Worm (Caenorhabditis elegans) whole organism, L1 larva: ENCODE measurements around the gene vha-2.

Experiments
- C04F5.9 ChIP-seq: sonication (generic microtip); optimal IDR thresholded peaks from 2 replicates; lab custom pipeline; 2016; ENCODE audit warnings: missing genetic modification characterization, missing compliant biosample characterization
- C16A3.4 ChIP-seq: fragments of 150-350 bp; optimal IDR thresholded peaks from 2 replicates; lab custom pipeline; 2014; ENCODE audit warnings: missing biosample characterization, missing genetic modification characterization
- Y116A8C.19 ChIP-seq: sonication (generic microtip); optimal IDR thresholded peaks from 2 replicates; lab custom pipeline; 2016; ENCODE audit warnings: missing compliant biosample characterization, missing genetic modification characterization, borderline replicate concordance
- aly-2 ChIP-seq: fragments of 150-350 bp; optimal IDR thresholded peaks from 2 replicates; lab custom pipeline; 2014; ENCODE audit warnings: missing biosample characterization, missing genetic modification characterization
- ceh-63 ChIP-seq: fragments of 200-800 bp; sonication (Bioruptor generic); optimal IDR thresholded peaks from 2 replicates; lab custom pipeline; 2018; ENCODE audit warnings: mild to moderate bottlenecking, missing genetic modification characterization, missing compliant biosample characterization
- ceh-8 ChIP-seq: fragments of 200-800 bp; sonication (Bioruptor generic); optimal IDR thresholded peaks from 2 replicates; lab custom pipeline; 2018; ENCODE audit warnings: mild to moderate bottlenecking, missing genetic modification characterization, moderate library complexity, missing compliant biosample characterization
- ceh-82 ChIP-seq, 3 experiments: fragments of 150-350 bp in 1 of 3; sonication (generic microtip) in 2 of 3; optimal IDR thresholded peaks; 2 replicates each; lab custom pipeline; 2014 to 2017; ENCODE audit warnings: missing biosample characterization in 3 of 3, missing genetic modification characterization in 3 of 3
- ceh-88 ChIP-seq: fragments of 200-800 bp; sonication (Bioruptor generic); IDR thresholded peaks from 2 replicates; pipeline ENCODE4 v1.3.6; 2022; ENCODE audit warnings: missing genetic modification characterization, missing compliant biosample characterization
- ceh-90 ChIP-seq: sonication (generic microtip); optimal IDR thresholded peaks from 2 replicates; lab custom pipeline; 2016; ENCODE audit warnings: missing genetic modification characterization, missing compliant biosample characterization
- egl-13 ChIP-seq: sonication (generic microtip); optimal IDR thresholded peaks from 2 replicates; lab custom pipeline; 2016; ENCODE audit warnings: missing genotype, missing genetic modification reagents, missing genetic modification characterization, missing compliant biosample characterization
- egl-27 ChIP-seq, 2 experiments: fragments of 150-350 bp in 1 of 2; sonication (generic microtip); optimal IDR thresholded peaks; 3 replicates each; lab custom pipeline; 2017 to 2018; ENCODE audit warnings: missing biosample characterization in 2 of 2, missing genetic modification characterization in 2 of 2, missing genetic modification reagents in 2 of 2
- elt-2 ChIP-seq: sonication (generic microtip); optimal IDR thresholded peaks from 2 replicates; lab custom pipeline; 2016; ENCODE audit warnings: missing genetic modification characterization, mild to moderate bottlenecking, inconsistent platforms, missing compliant biosample characterization, missing genetic modification reagents
- elt-3 ChIP-seq, 6 experiments: fragments of 150-350 bp in 1 of 6; sonication (generic microtip); optimal IDR thresholded peaks; 2 replicates each; lab custom pipeline; 2017 to 2018; ENCODE audit warnings: missing biosample characterization in 6 of 6, missing genetic modification characterization in 6 of 6, inconsistent platforms in 1 of 6
- fkh-8 ChIP-seq: sonication (generic microtip); optimal IDR thresholded peaks from 2 replicates; lab custom pipeline; 2016; ENCODE audit warnings: mild to moderate bottlenecking, missing genetic modification characterization, missing compliant biosample characterization
- fos-1 ChIP-seq: fragments of 150-350 bp; optimal IDR thresholded peaks from 2 replicates; lab custom pipeline; 2014; ENCODE audit warnings: missing biosample characterization, missing genetic modification characterization
- grh-1 ChIP-seq: fragments of 200-800 bp; sonication (Bioruptor generic); IDR thresholded peaks from 2 replicates; pipeline ENCODE4 v1.3.6; 2022; ENCODE audit warnings: missing genetic modification reagents, missing genetic modification characterization, missing compliant biosample characterization
- hlh-17 ChIP-seq: fragments of 200-800 bp; sonication (Bioruptor generic); optimal IDR thresholded peaks from 2 replicates; lab custom pipeline; 2018; ENCODE audit warnings: missing genetic modification characterization, mild to moderate bottlenecking, missing compliant biosample characterization, moderate library complexity, borderline replicate concordance
- hlh-4 ChIP-seq: sonication (generic microtip); optimal IDR thresholded peaks from 2 replicates; lab custom pipeline; 2016; ENCODE audit warnings: mild to moderate bottlenecking, missing genetic modification characterization, missing compliant biosample characterization
- isw-1 ChIP-seq: fragments of 200-800 bp; sonication (Bioruptor generic); IDR thresholded peaks from 2 replicates; pipeline ENCODE4 v1.3.6; 2022; ENCODE audit warnings: missing genetic modification characterization, missing compliant biosample characterization
- lin-13 ChIP-seq: fragments of 150-350 bp; optimal IDR thresholded peaks from 2 replicates; lab custom pipeline; 2014; ENCODE audit warnings: missing biosample characterization, missing genetic modification reagents, missing genetic modification characterization
- lin-14 ChIP-seq: fragments of 200-800 bp; sonication (Bioruptor generic); optimal IDR thresholded peaks from 2 replicates; lab custom pipeline; 2018; ENCODE audit warnings: mild to moderate bottlenecking, missing genetic modification characterization, moderate library complexity, missing compliant biosample characterization
- lin-15B ChIP-seq: fragments of 150-350 bp; sonication (generic microtip); optimal IDR thresholded peaks from 3 replicates; lab custom pipeline; 2014; ENCODE audit warnings: missing biosample characterization, missing genetic modification characterization
- lin-35 ChIP-seq, 2 experiments: fragments of 150-350 bp; optimal IDR thresholded peaks; 2 replicates each; lab custom pipeline; 2014; ENCODE audit warnings: missing biosample characterization in 2 of 2, missing genetic modification characterization in 2 of 2, missing genetic modification reagents in 2 of 2
- lin-39 ChIP-seq: fragments of 150-350 bp; optimal IDR thresholded peaks from 2 replicates; lab custom pipeline; 2014; ENCODE audit warnings: missing biosample characterization, missing genetic modification reagents, missing genetic modification characterization
- lir-3 ChIP-seq: sonication (generic microtip); optimal IDR thresholded peaks from 2 replicates; lab custom pipeline; 2016; ENCODE audit warnings: mild to moderate bottlenecking, missing genetic modification characterization, moderate library complexity, missing compliant biosample characterization; ENCODE audit not compliant: poor library complexity
- mdl-1 ChIP-seq, 2 experiments: fragments of 150-350 bp; optimal IDR thresholded peaks; 2 replicates each; lab custom pipeline; 2014 to 2017; ENCODE audit warnings: missing biosample characterization in 2 of 2, missing genetic modification characterization in 2 of 2, inconsistent platforms in 1 of 2
- mep-1 ChIP-seq: fragments of 150-350 bp; optimal IDR thresholded peaks from 2 replicates; lab custom pipeline; 2014; ENCODE audit warnings: missing biosample characterization, missing genetic modification characterization
- nhr-11 ChIP-seq: fragments of 150-350 bp; optimal IDR thresholded peaks from 2 replicates; lab custom pipeline; 2014; ENCODE audit warnings: missing biosample characterization, missing genetic modification characterization
- nhr-12 ChIP-seq: sonication (generic microtip); optimal IDR thresholded peaks from 2 replicates; lab custom pipeline; 2017; ENCODE audit warnings: missing biosample characterization, missing genetic modification characterization
- nhr-19 ChIP-seq: fragments of 200-800 bp; sonication (Bioruptor generic); conservative IDR thresholded peaks from 2 replicates; pipeline ENCODE4 v1.3.6; 2022; ENCODE audit warnings: missing genetic modification characterization, missing compliant biosample characterization
- nhr-20 ChIP-seq: sonication (generic microtip); optimal IDR thresholded peaks from 2 replicates; lab custom pipeline; 2016; ENCODE audit warnings: mild to moderate bottlenecking, missing genetic modification characterization, missing compliant biosample characterization
- nhr-237 ChIP-seq: fragments of 150-350 bp; optimal IDR thresholded peaks from 2 replicates; lab custom pipeline; 2014; ENCODE audit warnings: missing biosample characterization, missing genetic modification characterization
- nhr-28 ChIP-seq: fragments of 150-350 bp; optimal IDR thresholded peaks from 2 replicates; lab custom pipeline; 2014; ENCODE audit warnings: missing biosample characterization, missing genetic modification characterization
- nhr-47 ChIP-seq: sonication (generic microtip); optimal IDR thresholded peaks from 2 replicates; lab custom pipeline; 2016; ENCODE audit warnings: mild to moderate bottlenecking, missing genetic modification characterization, moderate library complexity, missing compliant biosample characterization
- nhr-76 ChIP-seq: sonication (generic microtip); optimal IDR thresholded peaks from 2 replicates; lab custom pipeline; 2017; ENCODE audit warnings: missing biosample characterization, missing genetic modification characterization
- nhr-77 ChIP-seq: fragments of 150-350 bp; optimal IDR thresholded peaks from 2 replicates; lab custom pipeline; 2014; ENCODE audit warnings: missing biosample characterization, missing genetic modification characterization
- pag-3 ChIP-seq: sonication (generic microtip); optimal IDR thresholded peaks from 2 replicates; lab custom pipeline; 2017; ENCODE audit warnings: missing genetic modification characterization, mild to moderate bottlenecking, missing compliant biosample characterization, antibody characterized with exemption, borderline replicate concordance; ENCODE audit not compliant: insufficient read depth
- pqm-1 ChIP-seq: sonication (generic microtip); optimal IDR thresholded peaks from 3 replicates; lab custom pipeline; 2017; ENCODE audit warnings: missing biosample characterization, missing genetic modification characterization
- rnt-1 ChIP-seq: sonication (generic microtip); optimal IDR thresholded peaks from 2 replicates; lab custom pipeline; 2016; ENCODE audit warnings: mild to moderate bottlenecking, missing genetic modification characterization, moderate library complexity, missing compliant biosample characterization
- snpc-4 ChIP-seq: fragments of 150-350 bp; optimal IDR thresholded peaks from 2 replicates; lab custom pipeline; 2014; ENCODE audit warnings: missing biosample characterization, missing genetic modification characterization
- snu-23 ChIP-seq: sonication (generic microtip); optimal IDR thresholded peaks from 2 replicates; lab custom pipeline; 2016; ENCODE audit warnings: missing genetic modification characterization, missing compliant biosample characterization
- sox-4 ChIP-seq: sonication (generic microtip); optimal IDR thresholded peaks from 2 replicates; lab custom pipeline; 2016; ENCODE audit warnings: missing genetic modification characterization, missing compliant biosample characterization
- sptf-1 ChIP-seq: fragments of 150-350 bp; optimal IDR thresholded peaks from 2 replicates; lab custom pipeline; 2014; ENCODE audit warnings: missing biosample characterization, missing genetic modification characterization
- swsn-7 ChIP-seq: sonication (generic microtip); optimal IDR thresholded peaks from 2 replicates; lab custom pipeline; 2016; ENCODE audit warnings: missing genetic modification characterization, missing compliant biosample characterization
- unc-130 ChIP-seq: fragments of 150-350 bp; optimal IDR thresholded peaks from 2 replicates; lab custom pipeline; 2017; ENCODE audit warnings: missing biosample characterization, missing genetic modification characterization, inconsistent platforms
- unc-30 ChIP-seq: sonication (generic microtip); optimal IDR thresholded peaks from 2 replicates; lab custom pipeline; 2017; ENCODE audit warnings: missing biosample characterization, missing genetic modification characterization
- unc-62 ChIP-seq: fragments of 150-350 bp; optimal IDR thresholded peaks from 2 replicates; lab custom pipeline; 2014; ENCODE audit warnings: missing biosample characterization, missing genetic modification reagents, missing genetic modification characterization
- unc-86 ChIP-seq: sonication (generic microtip); optimal IDR thresholded peaks from 2 replicates; lab custom pipeline; 2016; ENCODE audit warnings: missing genetic modification characterization, missing compliant biosample characterization
- xbp-1 ChIP-seq: sonication (generic microtip); optimal IDR thresholded peaks from 2 replicates; lab custom pipeline; 2016; ENCODE audit warnings: missing genetic modification characterization, missing compliant biosample characterization
- zip-4 ChIP-seq: fragments of 200-800 bp; sonication (Bioruptor generic); optimal IDR thresholded peaks from 2 replicates; lab custom pipeline; 2018; ENCODE audit warnings: mild to moderate bottlenecking, missing genetic modification characterization, moderate library complexity, missing compliant biosample characterization
- ztf-11 ChIP-seq, 2 experiments: sonication (generic microtip); optimal IDR thresholded peaks; 2 replicates each; lab custom pipeline; 2016 to 2017; ENCODE audit warnings: missing genetic modification characterization in 2 of 2, missing biosample characterization in 1 of 2, missing compliant biosample characterization in 1 of 2
- ztf-4 ChIP-seq: fragments of 150-350 bp; optimal IDR thresholded peaks from 2 replicates; lab custom pipeline; 2014; ENCODE audit warnings: missing biosample characterization, missing genetic modification characterization

The vha-2 gene

DNA sequence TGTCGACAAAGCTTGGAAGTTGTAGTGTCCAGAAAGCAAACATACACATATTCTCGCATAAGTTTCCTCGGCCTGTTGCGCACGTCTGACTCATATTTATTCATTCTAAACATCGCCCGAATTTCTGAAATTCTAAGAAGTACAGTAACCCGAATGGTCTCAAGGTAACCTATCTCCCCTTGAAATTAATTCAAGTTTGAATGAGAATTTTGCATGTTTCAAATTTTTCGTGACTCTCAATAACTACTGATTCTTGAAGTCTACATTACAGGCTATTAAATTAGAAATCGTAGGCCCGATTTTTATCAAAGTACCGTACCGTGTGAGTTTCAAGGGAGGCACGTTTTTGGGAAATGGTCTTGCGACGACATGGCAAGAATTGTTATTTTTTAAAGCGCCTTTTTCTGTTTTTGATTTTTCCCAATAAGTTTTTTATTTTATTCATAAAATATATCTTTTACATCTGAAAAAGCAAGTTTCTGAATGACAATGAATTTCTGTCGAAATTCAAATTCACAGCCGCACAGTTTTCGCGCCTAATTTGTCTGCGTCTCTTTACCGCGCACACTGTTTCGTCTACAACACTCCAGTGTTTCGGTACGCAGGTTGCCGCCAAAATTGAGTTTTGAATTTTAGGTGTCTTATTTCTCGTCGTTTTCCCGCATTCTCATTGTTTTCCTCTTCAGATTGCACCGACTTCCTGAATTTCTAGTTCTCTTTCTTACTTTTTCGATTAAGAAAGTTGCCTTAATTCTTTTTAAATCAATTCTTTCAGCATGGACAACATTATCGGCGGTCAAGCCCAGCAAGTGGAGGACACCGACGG, 11.8 kb downstream of the vha-2 start, which contains the start of the genes R10E11.9 and mcm-6:
TSS of gene R10E11.9 (minus strand) at position 51 of the 826 bp plus-strand sequence.
TSS of gene mcm-6 (plus strand) at position 776 of the 826 bp plus-strand sequence.
- TF ChIP-seq egl-13 (tag; lab: Kevin White, UChicago): no peak
- no peak for TF ChIP-seq lin-39 (tag; lab: Kevin White, UChicago)
- TF ChIP-seq nhr-19 (GFP tag; lab: Robert Waterston, UW): no peak
- TF ChIP-seq nhr-237: no peak
- TF ChIP-seq lin-15B (tag; lab: Kevin White, UChicago): no peak
- TF ChIP-seq xbp-1 (tag; lab: Kevin White, UChicago): no peak
- TF ChIP-seq ceh-90 (tag; lab: Kevin White, UChicago): no peak
- no peak for TF ChIP-seq isw-1 (GFP tag; lab: Robert Waterston, UW)
- TF ChIP-seq fkh-8 (tag; lab: Kevin White, UChicago): no peak
- TF ChIP-seq mep-1 (tag; lab: Kevin White, UChicago): peak; percentile 63
- no peak for TF ChIP-seq sptf-1
- TF ChIP-seq nhr-76 (tag; lab: Kevin White, UChicago): no peak
- no peak for TF ChIP-seq swsn-7 (tag; lab: Kevin White, UChicago)
- no peak for TF ChIP-seq ceh-63 (GFP tag; lab: Kevin White, UChicago)
- no peak for TF ChIP-seq rnt-1 (tag; lab: Kevin White, UChicago)
- no peak for TF ChIP-seq ceh-88 (GFP tag; lab: Robert Waterston, UW)
- TF ChIP-seq lir-3 (tag; lab: Kevin White, UChicago): no peak
- no peak for TF ChIP-seq nhr-77 (tag; lab: Kevin White, UChicago)
- no peak for TF ChIP-seq egl-27 (tag; optimal IDR thresholded peaks at IDR 0.05; lab: Kevin White, UChicago)
- TF ChIP-seq hlh-17 (GFP tag; lab: Kevin White, UChicago): no peak
- no peak for TF ChIP-seq C04F5.9 (tag; lab: Kevin White, UChicago)
- TF ChIP-seq zip-4 (GFP tag; lab: Kevin White, UChicago): no peak
- no peak for TF ChIP-seq pqm-1 (tag; lab: Kevin White, UChicago)
- TF ChIP-seq elt-3 (tag; optimal IDR thresholded peaks at IDR 0.05; lab: Kevin White, UChicago): no peak
- TF ChIP-seq ztf-11 (tag; optimal IDR thresholded peaks at IDR 0.05; lab: Kevin White, UChicago): no peak
- no peak for TF ChIP-seq grh-1
- peak; percentile 56 to 88 for TF ChIP-seq lin-35 (GFP tag; optimal IDR thresholded peaks at IDR 0.05; lab: Kevin White, UChicago)
- TF ChIP-seq nhr-12 (tag; lab: Kevin White, UChicago): no peak
- TF ChIP-seq snu-23: peak; percentile 35
- TF ChIP-seq fos-1 (tag; lab: Kevin White, UChicago): no peak
- TF ChIP-seq nhr-20 (tag; lab: Kevin White, UChicago): peak; percentile 42
- no peak for TF ChIP-seq hlh-4 (tag; lab: Kevin White, UChicago)
- no peak for TF ChIP-seq sox-4 (tag; lab: Kevin White, UChicago)
- no peak for TF ChIP-seq ceh-8
- TF ChIP-seq C16A3.4 (tag; lab: Kevin White, UChicago): peak; percentile 40
- TF ChIP-seq mdl-1 (tag; optimal IDR thresholded peaks at IDR 0.05; lab: Kevin White, UChicago): peak in 1 of 2 experiments; percentile 3
- no peak for TF ChIP-seq ceh-82 (tag; optimal IDR thresholded peaks at IDR 0.05; lab: Kevin White, UChicago)
- no peak for TF ChIP-seq elt-2
- no peak for TF ChIP-seq nhr-28 (tag; lab: Kevin White, UChicago)
- no peak for TF ChIP-seq aly-2 (tag; lab: Kevin White, UChicago)
- TF ChIP-seq unc-86: no peak
- TF ChIP-seq snpc-4: no peak
- peak; percentile 26 for TF ChIP-seq lin-13 (GFP tag; lab: Kevin White, UChicago)
- no peak for TF ChIP-seq unc-130
- TF ChIP-seq nhr-47 (tag; lab: Kevin White, UChicago): no peak
- TF ChIP-seq unc-62 (GFP tag; lab: Kevin White, UChicago): no peak
- TF ChIP-seq Y116A8C.19 (tag; lab: Kevin White, UChicago): no peak
- TF ChIP-seq nhr-11: no peak
- TF ChIP-seq ztf-4: no peak
- no peak for TF ChIP-seq unc-30 (tag; lab: Kevin White, UChicago)
- peak; percentile 47 for TF ChIP-seq lin-14
- TF ChIP-seq pag-3 (tag; lab: Kevin White, UChicago): no peak
